In genomic region chr3R:23358565-23359138, dm6 we compare ENCODE assay signal across 4 fruit fly cellular contexts.
TF ChIP-seq lines count a peak whose summit lies in the region.

RpS3 (plus strand) TSS chr3R:23358812.

TF ChIP-seq in whole organism, adult, 20 proteins besides CTCF, POLR2A, EP300 and RAD21 (continued from another document):
- peak; percentile 32 for TF ChIP-seq CG14711 (tag; optimal IDR thresholded peaks at IDR 0.05; lab: Kevin White, UChicago)

TF ChIP-seq in whole organism, embryonic, 481 proteins besides CTCF, POLR2A, EP300 and RAD21 (continued from another document and continues in another):
- no peak for TF ChIP-seq klu (GFP tag; IDR thresholded peaks at IDR 0.05; lab: Robert Waterston, UW)
- TF ChIP-seq CG30020 (tag; optimal IDR thresholded peaks at IDR 0.05; lab: Kevin White, UChicago) = peak; percentile 24
- no peak for TF ChIP-seq CG18599 (GFP tag; optimal IDR thresholded peaks at IDR 0.05; lab: Kevin White, UChicago)
- TF ChIP-seq Atf-2 (GFP tag; optimal IDR thresholded peaks at IDR 0.05; lab: Kevin White, UChicago) = no peak
- TF ChIP-seq bbx (GFP tag; IDR thresholded peaks at IDR 0.05; lab: Robert Waterston, UW; ENCODE audit: partially characterized antibody) = peak; percentile 53; the same call in 1 of the 2 replicates
- TF ChIP-seq CrebB (tag; optimal IDR thresholded peaks at IDR 0.05; lab: Kevin White, UChicago) = peak; percentile 40
- TF ChIP-seq CG9797 (GFP tag; optimal IDR thresholded peaks at IDR 0.05; lab: Kevin White, UChicago) = peak; percentile 83
- TF ChIP-seq zen (tag; optimal IDR thresholded peaks at IDR 0.05; lab: Kevin White, UChicago) = peak; percentile 29
- no peak for TF ChIP-seq ato (GFP tag; IDR thresholded peaks at IDR 0.05; lab: Robert Waterston, UW; ENCODE audit: partially characterized antibody)
- TF ChIP-seq CG34422 (GFP tag; IDR thresholded peaks at IDR 0.05; lab: Robert Waterston, UW) = peak; percentile 80; the same call in 1 of the 3 replicates
- peak; percentile 22 for TF ChIP-seq CG17359 (tag; optimal IDR thresholded peaks at IDR 0.05; lab: Kevin White, UChicago)
- no peak for TF ChIP-seq CG7357 (GFP tag; IDR thresholded peaks at IDR 0.05; lab: Robert Waterston, UW)
- no peak for TF ChIP-seq hkb (optimal IDR thresholded peaks at IDR 0.05; lab: Kevin White, UChicago)
- TF ChIP-seq hkb (GFP tag; IDR thresholded peaks at IDR 0.05; lab: Robert Waterston, UW) = 0 out of 2 replicates have a peak, but pooled peaks have one; percentile 17
- TF ChIP-seq CG10147 (GFP tag; optimal IDR thresholded peaks at IDR 0.05; lab: Kevin White, UChicago) = no peak
- peak; percentile 81 for TF ChIP-seq CG4360 (GFP tag; IDR thresholded peaks at IDR 0.05; lab: Robert Waterston, UW)
- TF ChIP-seq CG4328 (GFP tag; optimal IDR thresholded peaks at IDR 0.05; lab: Kevin White, UChicago) = peak; percentile 12
- peak; percentile 66 for TF ChIP-seq Lhr (GFP tag; optimal IDR thresholded peaks at IDR 0.05; lab: Kevin White, UChicago)
- peak; percentile 69 for TF ChIP-seq nerfin-1 (tag; optimal IDR thresholded peaks at IDR 0.05; lab: Kevin White, UChicago)
- peak; percentile 71 for TF ChIP-seq gfzf (GFP tag; optimal IDR thresholded peaks at IDR 0.05; lab: Kevin White, UChicago)
- TF ChIP-seq CG11398 (GFP tag; optimal IDR thresholded peaks at IDR 0.05; lab: Kevin White, UChicago) = no peak
- TF ChIP-seq scrt (GFP tag; optimal IDR thresholded peaks at IDR 0.05; lab: Kevin White, UChicago) = peak; percentile 27
- no peak for TF ChIP-seq Ptx1 (GFP tag; IDR thresholded peaks at IDR 0.05; lab: Robert Waterston, UW)
- no peak for TF ChIP-seq bowl (GFP tag; IDR thresholded peaks at IDR 0.05; lab: Robert Waterston, UW)
- peak; percentile 64 for TF ChIP-seq pzg (GFP tag; optimal IDR thresholded peaks at IDR 0.05; lab: Kevin White, UChicago)
- TF ChIP-seq CG18476 (GFP tag; optimal IDR thresholded peaks at IDR 0.05; lab: Kevin White, UChicago) = no peak
- peak; percentile 54 for TF ChIP-seq lab (GFP tag; optimal IDR thresholded peaks at IDR 0.05; lab: Kevin White, UChicago)
- TF ChIP-seq odd (GFP tag; optimal IDR thresholded peaks at IDR 0.05; lab: Kevin White, UChicago) = peak; percentile 39
- no peak for TF ChIP-seq CG1233 (GFP tag; optimal IDR thresholded peaks at IDR 0.05; lab: Kevin White, UChicago)
- TF ChIP-seq CG2712 (tag; optimal IDR thresholded peaks at IDR 0.05; lab: Kevin White, UChicago) = peak; percentile 94
- TF ChIP-seq B-H2 (GFP tag; optimal IDR thresholded peaks at IDR 0.05; lab: Kevin White, UChicago) = peak; percentile 42
- peak in 1 of 3 experiments; percentile 40 for TF ChIP-seq Stat92E (GFP tag; optimal IDR thresholded peaks at IDR 0.05; lab: Kevin White, UChicago)
- TF ChIP-seq dysf (GFP tag; IDR thresholded peaks at IDR 0.05; lab: Robert Waterston, UW) = 0 out of 3 replicates have a peak, but pooled peaks have one; percentile 31
- no peak for TF ChIP-seq CG9876 (GFP tag; optimal IDR thresholded peaks at IDR 0.05; lab: Kevin White, UChicago)
- no peak for TF ChIP-seq CG17912 (GFP tag; optimal IDR thresholded peaks at IDR 0.05; lab: Kevin White, UChicago)
- peak; percentile 59 for TF ChIP-seq CG2116 (GFP tag; optimal IDR thresholded peaks at IDR 0.05; lab: Kevin White, UChicago)
- TF ChIP-seq fd3F (GFP tag; optimal IDR thresholded peaks at IDR 0.05; lab: Kevin White, UChicago) = peak; percentile 8
- TF ChIP-seq CG7271 (tag; optimal IDR thresholded peaks at IDR 0.05; lab: Kevin White, UChicago) = peak; percentile 9
- TF ChIP-seq CG7928 (GFP tag; optimal IDR thresholded peaks at IDR 0.05; lab: Kevin White, UChicago) = no peak
- TF ChIP-seq gem (tag; optimal IDR thresholded peaks at IDR 0.05; lab: Kevin White, UChicago) = peak; percentile 36
- peak; percentile 39 for TF ChIP-seq PHDP (tag; optimal IDR thresholded peaks at IDR 0.05; lab: Kevin White, UChicago)
- no peak for TF ChIP-seq prd (optimal IDR thresholded peaks at IDR 0.05; lab: Kevin White, UChicago)
- TF ChIP-seq prd (GFP tag; IDR thresholded peaks at IDR 0.05; lab: Robert Waterston, UW) = no peak

TF ChIP-seq in whole organism, prepupa, 60 proteins besides CTCF, POLR2A, EP300 and RAD21 (continued from another document):
- TF ChIP-seq ss (GFP tag; optimal IDR thresholded peaks at IDR 0.05; lab: Kevin White, UChicago) (peak; percentile 25 to 49), vri (GFP tag; optimal IDR thresholded peaks at IDR 0.05; lab: Kevin White, UChicago) (no peak), CG15336 (GFP tag; IDR thresholded peaks at IDR 0.05; lab: Robert Waterston, UW) (no peak), fkh (GFP tag; optimal IDR thresholded peaks at IDR 0.05; lab: Kevin White, UChicago) (peak; percentile 15), dac (GFP tag; optimal IDR thresholded peaks at IDR 0.05; lab: Kevin White, UChicago) (no peak), lz (GFP tag; optimal IDR thresholded peaks at IDR 0.05; lab: Kevin White, UChicago) (no peak), salr (GFP tag; optimal IDR thresholded peaks at IDR 0.05; lab: Kevin White, UChicago) (no peak), CG11762 (GFP tag; optimal IDR thresholded peaks at IDR 0.05; lab: Kevin White, UChicago; ENCODE audit: insufficient read depth) (no peak), CG10631 (GFP tag; optimal IDR thresholded peaks at IDR 0.05; lab: Kevin White, UChicago) (no peak), fd59A (GFP tag; optimal IDR thresholded peaks at IDR 0.05; lab: Kevin White, UChicago) (no peak), CG11294 (GFP tag; IDR thresholded peaks at IDR 0.05; lab: Robert Waterston, UW) (no peak), CG9139 (GFP tag; optimal IDR thresholded peaks at IDR 0.05; lab: Kevin White, UChicago) (no peak), OdsH (GFP tag; optimal IDR thresholded peaks at IDR 0.05; lab: Kevin White, UChicago) (no peak), Eip78C (GFP tag; lab: Kevin White, UChicago) (peak; percentile 64), Lpt (GFP tag; optimal IDR thresholded peaks at IDR 0.05; lab: Kevin White, UChicago) (no peak), CG3919 (GFP tag; optimal IDR thresholded peaks at IDR 0.05; lab: Kevin White, UChicago) (peak; percentile 5), CG8632 (GFP tag; optimal IDR thresholded peaks at IDR 0.05; lab: Kevin White, UChicago) (no peak), Hr4 (GFP tag; optimal IDR thresholded peaks at IDR 0.05; lab: Kevin White, UChicago) (no peak), Met (GFP tag; optimal IDR thresholded peaks at IDR 0.05; lab: Kevin White, UChicago) (no peak), CG11902 (GFP tag; optimal IDR thresholded peaks at IDR 0.05; lab: Kevin White, UChicago) (no peak), CG32006 (GFP tag; optimal IDR thresholded peaks at IDR 0.05; lab: Kevin White, UChicago) (no peak), pdm3 (GFP tag; optimal IDR thresholded peaks at IDR 0.05; lab: Kevin White, UChicago) (no peak), CG6276 (GFP tag; optimal IDR thresholded peaks at IDR 0.05; lab: Kevin White, UChicago) (peak; percentile 8), CG6792 (GFP tag; optimal IDR thresholded peaks at IDR 0.05; lab: Kevin White, UChicago) (no peak), Sox102F (GFP tag; optimal IDR thresholded peaks at IDR 0.05; lab: Kevin White, UChicago) (peak; percentile 1), Sox15 (GFP tag; optimal IDR thresholded peaks at IDR 0.05; lab: Kevin White, UChicago) (no peak), eg (GFP tag; IDR thresholded peaks at IDR 0.05; lab: Robert Waterston, UW) (no peak; the same call in 2 of the 3 replicates), cyc (GFP tag; optimal IDR thresholded peaks at IDR 0.05; lab: Kevin White, UChicago) (no peak), fd85E (GFP tag; optimal IDR thresholded peaks at IDR 0.05; lab: Kevin White, UChicago) (no peak), Gug (GFP tag; IDR thresholded peaks at IDR 0.05; lab: Robert Waterston, UW) (no peak), net (GFP tag; optimal IDR thresholded peaks at IDR 0.05; lab: Kevin White, UChicago) (peak; percentile 14), CG4318 (GFP tag; optimal IDR thresholded peaks at IDR 0.05; lab: Kevin White, UChicago) (no peak), CG8319 (GFP tag; optimal IDR thresholded peaks at IDR 0.05; lab: Kevin White, UChicago) (no peak), CG7368 (GFP tag; optimal IDR thresholded peaks at IDR 0.05; lab: Kevin White, UChicago) (no peak), dsx (GFP tag; optimal IDR thresholded peaks at IDR 0.05; lab: Kevin White, UChicago; ENCODE audit: poor library complexity, severe bottlenecking) (no peak), Smox (GFP tag; optimal IDR thresholded peaks at IDR 0.05; lab: Kevin White, UChicago) (no peak), topi (GFP tag; optimal IDR thresholded peaks at IDR 0.05; lab: Kevin White, UChicago) (peak; percentile 18), spab (GFP tag; optimal IDR thresholded peaks at IDR 0.05; lab: Kevin White, UChicago) (no peak), Ets96B (tag; optimal IDR thresholded peaks at IDR 0.05; lab: Kevin White, UChicago) (peak; percentile 35)

TF ChIP-seq in whole organism, wandering third instar larva, 38 proteins besides CTCF, POLR2A, EP300 and RAD21 (continued from another document):
- no peak for TF ChIP-seq dl (GFP tag; optimal IDR thresholded peaks at IDR 0.05; lab: Kevin White, UChicago; ENCODE audit: insufficient read depth in 1 of 2, partially characterized antibody in 2 of 2)
TF ChIP-seq in whole organism, wandering third instar larva: peak in this region for 5.
